Worm (Caenorhabditis elegans): Measurements from ENCODE around the gene D1005.4.
A peak's percentile ranks its signal among the peaks of the same experiment; 100 is the strongest.

- TF ChIP-seq nhr-90 (tag; optimal IDR thresholded peaks at IDR 0.05; ENCODE audit: poor library complexity) (no peak), fkh-10 (GFP tag; optimal IDR thresholded peaks at IDR 0.05) (peak; percentile 55), snpc-4 (tag; optimal IDR thresholded peaks at IDR 0.05) (no peak), nhr-77 (tag; optimal IDR thresholded peaks at IDR 0.05) (no peak), nhr-28 (tag; optimal IDR thresholded peaks at IDR 0.05) (no peak), mef-2 (tag; optimal IDR thresholded peaks at IDR 0.05) (no peak), skn-1 (tag; optimal IDR thresholded peaks at IDR 0.05) (peak; percentile 22), nhr-11 (tag; optimal IDR thresholded peaks at IDR 0.05) (no peak), nhr-12 (tag; optimal IDR thresholded peaks at IDR 0.05) (no peak), tbx-2 (tag; optimal IDR thresholded peaks at IDR 0.05) (peak; percentile 11), unc-130 (tag; optimal IDR thresholded peaks at IDR 0.05) (no peak), pqm-1 (tag; optimal IDR thresholded peaks at IDR 0.05) (no peak), grh-1 (GFP tag; IDR thresholded peaks at IDR 0.05) (no peak), elt-2 (tag; optimal IDR thresholded peaks at IDR 0.05) (no peak)
Observed at ce11 chrX:1437097-1437496, 48.5 kb downstream of the D1005.4 start.

Measured in whole organism, L1 larva.